Fruit fly (Drosophila melanogaster): ENCODE data around the gene CG15432.

dm6 chr2L:4422154-4422553 lies 20.0 kb upstream of the CG15432 start:
- TF ChIP-seq CTCF (optimal IDR thresholded peaks at IDR 0.05) (no peak), CG8478 (optimal IDR thresholded peaks at IDR 0.05) (no peak)
